Worm (Caenorhabditis elegans): ENCODE measurements around the gene Y48B6A.1.

DNA sequence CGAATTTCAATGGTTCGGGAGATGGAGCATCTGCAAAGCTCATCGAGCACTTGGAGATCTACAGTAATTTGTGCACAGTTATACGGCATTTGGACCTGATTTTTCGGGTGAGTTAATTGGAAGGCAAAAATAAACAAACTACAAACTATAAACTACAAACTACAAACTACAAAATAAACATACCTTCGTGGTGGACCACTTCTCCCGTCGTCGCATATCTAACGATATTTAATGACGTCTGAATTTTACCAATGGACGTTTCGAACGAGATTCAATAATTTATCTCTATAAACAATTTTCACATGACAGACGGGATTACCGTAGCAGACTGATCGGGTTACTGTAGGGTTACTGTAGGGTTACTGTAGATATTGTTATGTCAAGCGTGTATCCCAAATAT, 48.0 kb downstream of the Y48B6A.1 start:
- no peak for TF ChIP-seq unc-62 (GFP tag; optimal IDR thresholded peaks at IDR 0.05)
- TF ChIP-seq elt-3 (tag; optimal IDR thresholded peaks at IDR 0.05), result no peak
- no peak for TF ChIP-seq pha-4 (tag; optimal IDR thresholded peaks at IDR 0.05)
- no peak for TF ChIP-seq ztf-4 (tag; optimal IDR thresholded peaks at IDR 0.05)

All from whole organism, L3 larva.